Fruit fly (Drosophila melanogaster) whole organism, embryonic: Measurements from ENCODE around the gene CG9775.
A peak's percentile ranks its signal among the peaks of the same experiment; 100 is the strongest.

Experiments used
- Abd-B ChIP-seq: fragments of 200-800 bp; sonication (Bioruptor generic); optimal IDR thresholded peaks from 2 replicates; lab custom pipeline; 2018; ENCODE audit warnings: missing biosample characterization, mild to moderate bottlenecking, missing genetic modification characterization, moderate library complexity
- BEAF-32 ChIP-seq: fragments of 200-800 bp; sonication (Bioruptor generic); optimal IDR thresholded peaks from 3 replicates; lab custom pipeline; 2017; ENCODE audit warnings: missing biosample characterization, missing genetic modification characterization, mild to moderate bottlenecking, moderate library complexity, missing genetic modification reagents
- CG10267 ChIP-seq: fragments of 200-800 bp; sonication (Bioruptor generic); optimal IDR thresholded peaks from 2 replicates; lab custom pipeline; 2018; ENCODE audit warnings: missing biosample characterization, mild to moderate bottlenecking, missing genetic modification characterization, moderate library complexity
- CG10431 ChIP-seq: fragments of 200-800 bp; sonication (Bioruptor generic); optimal IDR thresholded peaks from 3 replicates; lab custom pipeline; 2018; ENCODE audit warnings: missing biosample characterization, mild to moderate bottlenecking, missing genetic modification characterization
- CG10979 ChIP-seq: fragments of 200-800 bp; sonication (Bioruptor generic); optimal IDR thresholded peaks from 2 replicates; lab custom pipeline; 2018; ENCODE audit warnings: missing biosample characterization, mild to moderate bottlenecking, missing genetic modification characterization, moderate library complexity
- CG13296 ChIP-seq: fragments of 200-800 bp; sonication (Bioruptor generic); optimal IDR thresholded peaks from 3 replicates; lab custom pipeline; 2018; ENCODE audit warnings: missing biosample characterization, mild to moderate bottlenecking, missing genetic modification characterization
- CG15696 ChIP-seq: fragments of 200-800 bp; sonication (Bioruptor generic); optimal IDR thresholded peaks from 2 replicates; lab custom pipeline; 2019; ENCODE audit warnings: missing biosample characterization, mild to moderate bottlenecking, missing genetic modification characterization, moderate library complexity
- CG1602 ChIP-seq: fragments of 200-800 bp; sonication (Bioruptor generic); optimal IDR thresholded peaks from 3 replicates; lab custom pipeline; 2016; ENCODE audit warnings: missing biosample characterization, missing genetic modification characterization
- CG16779 ChIP-seq: fragments of 200-800 bp; sonication (Bioruptor generic); IDR thresholded peaks from 2 replicates; pipeline ENCODE4 v1.3.6; 2022; ENCODE audit warnings: missing biosample characterization, missing genetic modification characterization
- CG17328 ChIP-seq: fragments of 200-800 bp; sonication (Bioruptor generic); IDR thresholded peaks from 2 replicates; pipeline ENCODE4 v1.3.6; 2022; ENCODE audit warnings: missing biosample characterization, missing genetic modification characterization
- CG17568 ChIP-seq: fragments of 200-800 bp; sonication (Bioruptor generic); optimal IDR thresholded peaks from 2 replicates; lab custom pipeline; 2018; ENCODE audit warnings: missing biosample characterization, mild to moderate bottlenecking, missing genetic modification characterization, moderate library complexity
- CG17829 ChIP-seq: fragments of 200-800 bp; optimal IDR thresholded peaks from 2 replicates; lab custom pipeline; 2019; ENCODE audit warnings: missing biosample characterization, mild to moderate bottlenecking, missing genetic modification characterization, moderate library complexity
- CG18764 ChIP-seq: fragments of 200-800 bp; sonication (Bioruptor generic); optimal IDR thresholded peaks from 3 replicates; lab custom pipeline; 2016; ENCODE audit warnings: missing biosample characterization, missing genetic modification characterization
- CG2678 ChIP-seq: fragments of 200-800 bp; sonication (Bioruptor generic); optimal IDR thresholded peaks from 3 replicates; lab custom pipeline; 2019; ENCODE audit warnings: missing biosample characterization, mild to moderate bottlenecking, missing genetic modification characterization, moderate library complexity
- CG30020 ChIP-seq: fragments of 200-800 bp; optimal IDR thresholded peaks from 2 replicates; lab custom pipeline; 2019; ENCODE audit warnings: missing biosample characterization, mild to moderate bottlenecking, missing genetic modification characterization, moderate library complexity
- CG31365 ChIP-seq: fragments of 200-800 bp; sonication (Bioruptor generic); optimal IDR thresholded peaks from 2 replicates; lab custom pipeline; 2018; ENCODE audit warnings: missing biosample characterization, mild to moderate bottlenecking, missing genetic modification characterization
- CG3281 ChIP-seq: fragments of 200-800 bp; sonication (Bioruptor generic); optimal IDR thresholded peaks from 3 replicates; lab custom pipeline; 2017; ENCODE audit warnings: missing biosample characterization, mild to moderate bottlenecking, missing genetic modification characterization
- CG42726 ChIP-seq: fragments of 200-800 bp; sonication (Bioruptor generic); IDR thresholded peaks from 2 replicates; pipeline ENCODE4 v1.3.6; 2022; ENCODE audit warnings: missing biosample characterization, missing genetic modification characterization; ENCODE audit not compliant: partially characterized antibody
- CG4360 ChIP-seq: fragments of 200-800 bp; sonication (Bioruptor generic); IDR thresholded peaks from 2 replicates; pipeline ENCODE4 v1.3.6; 2022; ENCODE audit warnings: missing biosample characterization, missing genetic modification characterization
- CG5245 ChIP-seq: fragments of 200-800 bp; sonication (Bioruptor generic); optimal IDR thresholded peaks from 3 replicates; lab custom pipeline; 2016; ENCODE audit warnings: missing biosample characterization, missing genetic modification characterization
- CG5953 ChIP-seq: fragments of 200-800 bp; sonication (Bioruptor generic); IDR thresholded peaks from 2 replicates; pipeline ENCODE4 v1.3.6; 2022; ENCODE audit warnings: missing biosample characterization, missing genetic modification characterization
- CG6254 ChIP-seq: fragments of 200-800 bp; sonication (Bioruptor generic); optimal IDR thresholded peaks from 3 replicates; lab custom pipeline; 2017; ENCODE audit warnings: mild to moderate bottlenecking, missing biosample characterization, missing genetic modification reagents, missing genetic modification characterization
- CG6272 ChIP-seq: fragments of 200-800 bp; sonication (Bioruptor generic); IDR thresholded peaks from 2 replicates; pipeline ENCODE4 v1.3.6; 2022; ENCODE audit warnings: missing biosample characterization, missing genetic modification characterization
- CG7271 ChIP-seq: fragments of 200-800 bp; sonication (Bioruptor generic); optimal IDR thresholded peaks from 2 replicates; lab custom pipeline; 2018; ENCODE audit warnings: missing biosample characterization, mild to moderate bottlenecking, missing genetic modification characterization, moderate library complexity
- CG7987 ChIP-seq: fragments of 200-800 bp; sonication (Bioruptor generic); optimal IDR thresholded peaks from 2 replicates; lab custom pipeline; 2018; ENCODE audit warnings: missing biosample characterization, mild to moderate bottlenecking, missing genetic modification characterization, moderate library complexity
- CG9817 ChIP-seq: fragments of 200-800 bp; sonication (Bioruptor generic); optimal IDR thresholded peaks from 2 replicates; lab custom pipeline; 2018; ENCODE audit warnings: missing biosample characterization, mild to moderate bottlenecking, missing genetic modification characterization, moderate library complexity
- CG9932 ChIP-seq: fragments of 200-800 bp; sonication (Bioruptor generic); IDR thresholded peaks from 2 replicates; pipeline ENCODE4 v1.3.6; 2022; ENCODE audit warnings: missing biosample characterization, missing genetic modification characterization
- CHES-1-like ChIP-seq: fragments of 200-800 bp; sonication (Bioruptor generic); optimal IDR thresholded peaks from 2 replicates; lab custom pipeline; 2016; ENCODE audit warnings: missing biosample characterization, missing genetic modification characterization
- Dll ChIP-seq: fragments of 200-800 bp; sonication (Bioruptor generic); IDR thresholded peaks from 4 replicates; pipeline ENCODE4 v1.3.6; 2022; ENCODE audit warnings: missing biosample characterization, missing genetic modification characterization; ENCODE audit not compliant: partially characterized antibody
- ERR ChIP-seq: fragments of 200-800 bp; sonication (Bioruptor generic); optimal IDR thresholded peaks from 2 replicates; lab custom pipeline; 2016; ENCODE audit warnings: missing biosample characterization, missing genetic modification characterization
- Gug ChIP-seq: fragments of 200-800 bp; sonication (Bioruptor generic); IDR thresholded peaks from 4 replicates; pipeline ENCODE4 v1.3.6; 2022; ENCODE audit warnings: missing biosample characterization, missing genetic modification characterization
- H15 ChIP-seq: fragments of 200-800 bp; sonication (Bioruptor generic); IDR thresholded peaks from 3 replicates; pipeline ENCODE4 v1.3.6; 2022; ENCODE audit warnings: missing biosample characterization, missing genetic modification characterization
- Mes4 ChIP-seq: fragments of 200-800 bp; sonication (Bioruptor generic); optimal IDR thresholded peaks from 2 replicates; lab custom pipeline; 2016; ENCODE audit warnings: missing biosample characterization, missing genetic modification characterization
- Taf1 ChIP-seq: fragments of 200-800 bp; sonication (Bioruptor generic); IDR thresholded peaks from 2 replicates; pipeline ENCODE4 v1.3.6; 2022; ENCODE audit warnings: missing biosample characterization, missing genetic modification characterization
- YL-1 ChIP-seq: fragments of 200-800 bp; sonication (Bioruptor generic); optimal IDR thresholded peaks from 3 replicates; lab custom pipeline; 2017; ENCODE audit warnings: missing biosample characterization, mild to moderate bottlenecking, missing genetic modification characterization
- ac ChIP-seq: fragments of 200-800 bp; sonication (Bioruptor generic); optimal IDR thresholded peaks from 3 replicates; lab custom pipeline; 2017; ENCODE audit warnings: missing biosample characterization, mild to moderate bottlenecking, missing genetic modification characterization
- danr ChIP-seq: fragments of 200-800 bp; sonication (Bioruptor generic); IDR thresholded peaks from 2 replicates; pipeline ENCODE4 v1.3.6; 2022; ENCODE audit warnings: missing biosample characterization, missing genetic modification characterization
- dmrt99B ChIP-seq: fragments of 200-800 bp; sonication (Bioruptor generic); optimal IDR thresholded peaks from 2 replicates; lab custom pipeline; 2018; ENCODE audit warnings: missing biosample characterization, mild to moderate bottlenecking, missing genetic modification characterization, moderate library complexity
- eyg ChIP-seq: fragments of 200-800 bp; sonication (Bioruptor generic); optimal IDR thresholded peaks from 3 replicates; lab custom pipeline; 2016; ENCODE audit warnings: missing biosample characterization, missing genetic modification characterization
- fd102C ChIP-seq: fragments of 200-800 bp; sonication (Bioruptor generic); optimal IDR thresholded peaks from 2 replicates; lab custom pipeline; 2018; ENCODE audit warnings: missing biosample characterization, mild to moderate bottlenecking, missing genetic modification characterization, moderate library complexity
- ftz-f1 ChIP-seq: fragments of 200-800 bp; sonication (Bioruptor generic); optimal IDR thresholded peaks from 2 replicates; lab custom pipeline; 2016; ENCODE audit warnings: missing biosample characterization, missing genetic modification characterization
- gcm2 ChIP-seq: fragments of 200-800 bp; sonication (Bioruptor generic); optimal IDR thresholded peaks from 2 replicates; lab custom pipeline; 2016; ENCODE audit warnings: missing biosample characterization, missing genetic modification characterization
- gfzf ChIP-seq: fragments of 200-800 bp; sonication (Bioruptor generic); optimal IDR thresholded peaks from 2 replicates; lab custom pipeline; 2016; ENCODE audit warnings: missing biosample characterization, mild to moderate bottlenecking, missing genetic modification characterization, moderate library complexity
- ham ChIP-seq: fragments of 200-800 bp; sonication (Bioruptor generic); IDR thresholded peaks from 2 replicates; pipeline ENCODE4 v1.3.6; 2022; ENCODE audit warnings: missing biosample characterization, missing genetic modification characterization
- hth ChIP-seq: fragments of >200 bp; optimal IDR thresholded peaks from 2 replicates; lab custom pipeline; 2017; ENCODE audit warnings: inconsistent platforms
- jing ChIP-seq: fragments of 200-800 bp; sonication (Bioruptor generic); optimal IDR thresholded peaks from 2 replicates; lab custom pipeline; 2018; ENCODE audit warnings: missing biosample characterization, mild to moderate bottlenecking, missing genetic modification characterization
- lilli ChIP-seq: fragments of 200-800 bp; sonication (Bioruptor generic); optimal IDR thresholded peaks from 3 replicates; lab custom pipeline; 2016; ENCODE audit warnings: missing biosample characterization, missing genetic modification characterization
- sim ChIP-seq: fragments of 200-800 bp; sonication (Bioruptor generic); IDR thresholded peaks from 2 replicates; pipeline ENCODE4 v1.3.6; 2022; ENCODE audit warnings: missing biosample characterization, missing genetic modification characterization
- slou ChIP-seq: fragments of 200-800 bp; sonication (Bioruptor generic); optimal IDR thresholded peaks from 3 replicates; lab custom pipeline; 2016; ENCODE audit warnings: missing biosample characterization, missing genetic modification characterization
- zfh2 ChIP-seq: fragments of 200-800 bp; sonication (Bioruptor generic); optimal IDR thresholded peaks from 2 replicates; lab custom pipeline; 2016; ENCODE audit warnings: missing biosample characterization, missing genetic modification characterization

Gene CG9775

dm6 chr3R:4654557-4655273 lies 13.1 kb upstream of the CG9775 start, which contains the start of gene spartin (continued):
- TF ChIP-seq danr (GFP tag; lab: Robert Waterston, UW), result no peak
- no peak for TF ChIP-seq Mes4 (GFP tag; lab: Kevin White, UChicago)
- no peak for TF ChIP-seq ham (GFP tag; lab: Robert Waterston, UW)
- TF ChIP-seq ftz-f1 (GFP tag; lab: Kevin White, UChicago), result no peak
- TF ChIP-seq lilli (GFP tag; lab: Kevin White, UChicago), result peak; percentile 64
- no peak for TF ChIP-seq CG6254 (GFP tag; lab: Kevin White, UChicago)
- TF ChIP-seq CG9932 (GFP tag; lab: Robert Waterston, UW), result no peak; the same call in 1 of the 2 replicates
- TF ChIP-seq CG10979 (tag; lab: Kevin White, UChicago), result peak; percentile 19
- no peak for TF ChIP-seq CG6272 (GFP tag; lab: Robert Waterston, UW)
- TF ChIP-seq ac (GFP tag; lab: Kevin White, UChicago), result no peak
- peak; percentile 12 for TF ChIP-seq CG30020
- TF ChIP-seq Dll (GFP tag; lab: Robert Waterston, UW), result 0 out of 4 replicates have a peak, but pooled peaks have one; percentile 47
- peak; percentile 16 for TF ChIP-seq CG17829 (tag; lab: Kevin White, UChicago)
- TF ChIP-seq CG31365 (tag; lab: Kevin White, UChicago), result no peak
- TF ChIP-seq gfzf (GFP tag; lab: Kevin White, UChicago), result peak; percentile 3
- TF ChIP-seq CG1602 (GFP tag; lab: Kevin White, UChicago), result no peak
- no peak for TF ChIP-seq eyg (GFP tag; lab: Kevin White, UChicago)
- TF ChIP-seq CG5953 (GFP tag; lab: Robert Waterston, UW), result 0 out of 2 replicates have a peak, but pooled peaks have one; percentile 14
- no peak for TF ChIP-seq jing (GFP tag; lab: Kevin White, UChicago)
- no peak for TF ChIP-seq CG7271
- TF ChIP-seq gcm2 (GFP tag; lab: Kevin White, UChicago), result no peak
- TF ChIP-seq YL-1 (GFP tag; lab: Kevin White, UChicago), result peak; percentile 54
- TF ChIP-seq CG18764 (GFP tag; lab: Kevin White, UChicago), result peak; percentile 49
- TF ChIP-seq zfh2 (GFP tag; lab: Kevin White, UChicago), result peak; percentile 21
- TF ChIP-seq CG10267, result peak; percentile 4
- TF ChIP-seq CG9817 (tag; lab: Kevin White, UChicago), result no peak
- TF ChIP-seq CHES-1-like (GFP tag; lab: Kevin White, UChicago), result no peak
- TF ChIP-seq CG17568 (GFP tag; lab: Kevin White, UChicago), result no peak
- TF ChIP-seq CG42726 (GFP tag; lab: Robert Waterston, UW), result no peak
- TF ChIP-seq CG10431 (GFP tag; lab: Kevin White, UChicago), result no peak
- TF ChIP-seq Taf1 (GFP tag; lab: Robert Waterston, UW), result no peak
- no peak for TF ChIP-seq CG17328 (GFP tag; lab: Robert Waterston, UW)
- TF ChIP-seq CG7987, result no peak
- peak; percentile 11 for TF ChIP-seq CG5245
- TF ChIP-seq ERR (GFP tag; lab: Kevin White, UChicago), result no peak
- TF ChIP-seq Abd-B, result no peak
- no peak for TF ChIP-seq CG13296 (GFP tag; lab: Kevin White, UChicago)
- no peak for TF ChIP-seq CG3281 (GFP tag; lab: Kevin White, UChicago)
- no peak for TF ChIP-seq dmrt99B
- no peak for TF ChIP-seq hth (lab: Kevin White, UChicago)
- no peak for TF ChIP-seq fd102C
- TF ChIP-seq CG16779 (GFP tag; lab: Robert Waterston, UW), result no peak
- no peak for TF ChIP-seq Gug (GFP tag; lab: Robert Waterston, UW)
- no peak for TF ChIP-seq H15 (GFP tag; lab: Robert Waterston, UW)
- no peak for TF ChIP-seq CG15696 (tag; lab: Kevin White, UChicago)
- TF ChIP-seq CG4360, result no peak
- no peak for TF ChIP-seq CG2678 (tag; lab: Kevin White, UChicago)
- TF ChIP-seq BEAF-32 (GFP tag; lab: Kevin White, UChicago), result peak; percentile 8
- TF ChIP-seq sim (GFP tag; lab: Robert Waterston, UW), result no peak
- TF ChIP-seq slou (GFP tag; lab: Kevin White, UChicago), result no peak
